Worm (Caenorhabditis elegans): ENCODE measurements around the gene bgal-2.

bgal-2 gene

ce11 chrX:6795843-6796521 is 11.8 kb downstream of the bgal-2 start:
- TF ChIP-seq Y55F3AM.14 (GFP tag; optimal IDR thresholded peaks at IDR 0.05) (no peak), fos-1 (tag; optimal IDR thresholded peaks at IDR 0.05) (peak; percentile 44), ceh-16 (tag; optimal IDR thresholded peaks at IDR 0.05) (peak; percentile 87)

ce11 chrX:6799776-6800175 is 15.6 kb downstream of the bgal-2 start, which contains the start of gene M03A8.3:
Gene M03A8.3, plus strand, starts transcription at chrX:6800053.
- TF ChIP-seq mdl-1 (tag; optimal IDR thresholded peaks at IDR 0.05): no peak
- no peak for TF ChIP-seq gmeb-1 (tag; optimal IDR thresholded peaks at IDR 0.05)
- TF ChIP-seq unc-39 (tag; optimal IDR thresholded peaks at IDR 0.05): no peak
- no peak for TF ChIP-seq Y55F3AM.14 (GFP tag; optimal IDR thresholded peaks at IDR 0.05)
- TF ChIP-seq nhr-129 (tag; optimal IDR thresholded peaks at IDR 0.05): no peak
- TF ChIP-seq ztf-1 (GFP tag; conservative IDR thresholded peaks at IDR 0.05): no peak
- no peak for TF ChIP-seq sem-4 (tag; optimal IDR thresholded peaks at IDR 0.05)
- no peak for TF ChIP-seq nhr-77 (tag; optimal IDR thresholded peaks at IDR 0.05)
- TF ChIP-seq elt-1 (tag; optimal IDR thresholded peaks at IDR 0.05): no peak
- no peak for TF ChIP-seq F13H6.1 (tag; optimal IDR thresholded peaks at IDR 0.05)
- no peak for TF ChIP-seq nhr-237 (tag; optimal IDR thresholded peaks at IDR 0.05)

ce11 chrX:6801546-6801945 is 17.3 kb downstream of the bgal-2 start:
- TF ChIP-seq unc-62 (GFP tag; optimal IDR thresholded peaks at IDR 0.05) (no peak), sma-3 (GFP tag; optimal IDR thresholded peaks at IDR 0.05) (no peak), nhr-25 (tag; optimal IDR thresholded peaks at IDR 0.05) (no peak), lin-39 (tag; optimal IDR thresholded peaks at IDR 0.05) (no peak), lin-11 (tag; optimal IDR thresholded peaks at IDR 0.05) (no peak), R02D3.7 (tag; optimal IDR thresholded peaks at IDR 0.05) (no peak), nhr-10 (tag; optimal IDR thresholded peaks at IDR 0.05) (no peak), sem-4 (tag; optimal IDR thresholded peaks at IDR 0.05) (no peak), peb-1 (tag; optimal IDR thresholded peaks at IDR 0.05) (no peak), dmd-4 (tag; optimal IDR thresholded peaks at IDR 0.05) (no peak), nhr-237 (tag; optimal IDR thresholded peaks at IDR 0.05) (no peak), egl-27 (tag; optimal IDR thresholded peaks at IDR 0.05) (no peak), skn-1 (tag; optimal IDR thresholded peaks at IDR 0.05) (no peak), nhr-12 (tag; optimal IDR thresholded peaks at IDR 0.05) (no peak), elt-3 (tag; optimal IDR thresholded peaks at IDR 0.05) (no peak)

DNA sequence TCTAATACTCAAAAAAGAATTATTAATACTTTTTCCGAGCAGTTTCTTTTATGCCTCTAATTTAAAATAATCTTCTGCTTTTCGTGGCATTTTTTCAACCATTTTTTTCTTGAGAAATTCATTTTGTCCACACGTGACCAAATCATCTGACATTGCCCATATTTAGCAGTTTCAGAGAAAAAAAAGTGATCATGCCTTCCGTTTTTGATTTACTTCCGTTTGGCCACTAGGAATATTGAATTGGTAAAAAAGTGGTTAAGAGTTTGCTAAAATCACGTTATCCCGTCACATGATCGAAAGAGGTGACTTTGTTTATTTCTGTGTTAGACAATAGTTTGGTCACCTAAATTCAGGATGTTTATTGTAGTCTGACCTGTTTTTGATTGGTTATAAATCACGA is 20.2 kb downstream of the bgal-2 start:
- TF ChIP-seq mdl-1 (tag; optimal IDR thresholded peaks at IDR 0.05) (no peak), nhr-129 (tag; optimal IDR thresholded peaks at IDR 0.05) (peak; percentile 43), lin-11 (tag; optimal IDR thresholded peaks at IDR 0.05) (no peak), mbf-1 (tag; optimal IDR thresholded peaks at IDR 0.05) (no peak), nhr-23 (tag; optimal IDR thresholded peaks at IDR 0.05) (no peak), mab-5 (tag; optimal IDR thresholded peaks at IDR 0.05) (no peak), ZK546.5 (tag; optimal IDR thresholded peaks at IDR 0.05) (no peak), aly-2 (tag; optimal IDR thresholded peaks at IDR 0.05) (no peak), C34F6.9 (tag; optimal IDR thresholded peaks at IDR 0.05) (peak; percentile 38), dmd-4 (tag; optimal IDR thresholded peaks at IDR 0.05) (no peak), ztf-11 (tag; optimal IDR thresholded peaks at IDR 0.05) (no peak), ceh-16 (tag; optimal IDR thresholded peaks at IDR 0.05) (no peak), nhr-21 (tag; optimal IDR thresholded peaks at IDR 0.05) (no peak)

DNA sequence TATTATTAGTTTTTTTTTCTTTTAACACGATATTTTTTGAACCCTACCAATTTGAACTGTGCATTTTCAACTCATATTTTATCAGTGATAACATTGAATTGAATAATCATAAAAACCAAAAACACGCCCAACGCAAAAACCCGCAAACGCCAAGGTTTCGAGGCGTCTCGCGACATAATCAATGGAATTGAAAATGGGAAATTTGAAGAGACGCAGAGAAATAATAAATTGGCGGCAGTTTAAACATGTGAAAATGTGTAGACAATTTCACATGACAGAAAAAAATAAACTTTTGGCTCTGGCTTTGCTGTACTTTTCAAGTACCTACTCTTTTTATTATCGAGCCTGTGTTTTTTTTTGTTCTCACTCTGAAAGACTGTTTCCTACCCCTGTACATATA is 20.6 kb downstream of the bgal-2 start:
- TF ChIP-seq ztf-4 (tag; optimal IDR thresholded peaks at IDR 0.05) (no peak), peb-1 (tag; optimal IDR thresholded peaks at IDR 0.05) (no peak), nhr-12 (tag; optimal IDR thresholded peaks at IDR 0.05) (no peak), R02D3.7 (tag; optimal IDR thresholded peaks at IDR 0.05) (no peak), lsy-2 (tag; optimal IDR thresholded peaks at IDR 0.05) (peak in 1 of 2 experiments; percentile 65), zag-1 (tag; optimal IDR thresholded peaks at IDR 0.05) (no peak), F13H6.1 (tag; optimal IDR thresholded peaks at IDR 0.05) (peak; percentile 47), ztf-11 (tag; optimal IDR thresholded peaks at IDR 0.05) (no peak), crh-2 (tag; optimal IDR thresholded peaks at IDR 0.05) (peak; percentile 64), mbf-1 (tag; optimal IDR thresholded peaks at IDR 0.05) (no peak), ZK546.5 (tag; optimal IDR thresholded peaks at IDR 0.05) (no peak), gmeb-1 (tag; optimal IDR thresholded peaks at IDR 0.05) (peak; percentile 92), elt-3 (tag; optimal IDR thresholded peaks at IDR 0.05) (no peak), nhr-10 (tag; optimal IDR thresholded peaks at IDR 0.05) (no peak), nhr-23 (tag; optimal IDR thresholded peaks at IDR 0.05) (no peak), mab-5 (tag; optimal IDR thresholded peaks at IDR 0.05) (peak; percentile 19), C34F6.9 (tag; optimal IDR thresholded peaks at IDR 0.05) (peak; percentile 52), nhr-129 (tag; optimal IDR thresholded peaks at IDR 0.05) (peak; percentile 47), lin-13 (GFP tag; optimal IDR thresholded peaks at IDR 0.05) (peak; percentile 30), sma-3 (GFP tag; optimal IDR thresholded peaks at IDR 0.05) (peak; percentile 12), ama-1 (optimal IDR thresholded peaks at IDR 0.05) (peak; percentile 57), unc-55 (GFP tag; optimal IDR thresholded peaks at IDR 0.05) (peak; percentile 75), nhr-25 (tag; optimal IDR thresholded peaks at IDR 0.05) (no peak), lin-11 (tag; optimal IDR thresholded peaks at IDR 0.05) (peak; percentile 17), nhr-21 (tag; optimal IDR thresholded peaks at IDR 0.05) (peak; percentile 17), aly-2 (tag; optimal IDR thresholded peaks at IDR 0.05) (no peak), sma-9 (GFP tag; optimal IDR thresholded peaks at IDR 0.05) (peak; percentile 79), sma-9 (tag; optimal IDR thresholded peaks at IDR 0.05) (no peak), fos-1 (tag; optimal IDR thresholded peaks at IDR 0.05) (peak; percentile 57), unc-62 (GFP tag; optimal IDR thresholded peaks at IDR 0.05) (no peak), mdl-1 (tag; optimal IDR thresholded peaks at IDR 0.05) (no peak)
